Worm (Caenorhabditis elegans) whole organism, L3 larva: ENCODE data around the gene skpo-1.

Source experiments
- R02D3.7 ChIP-seq: fragments of 150-350 bp; optimal IDR thresholded peaks from 2 replicates; lab custom pipeline; 2014; ENCODE audit warnings: missing biosample characterization, missing genetic modification characterization
- ZK546.5 ChIP-seq: sonication (generic microtip); optimal IDR thresholded peaks from 2 replicates; lab custom pipeline; 2017; ENCODE audit warnings: missing biosample characterization, missing genetic modification characterization
- aly-2 ChIP-seq: fragments of 150-350 bp; optimal IDR thresholded peaks from 2 replicates; lab custom pipeline; 2014; ENCODE audit warnings: missing biosample characterization, missing genetic modification characterization
- ama-1 ChIP-seq: fragments of 150-350 bp; optimal IDR thresholded peaks from 2 replicates; lab custom pipeline; 2018
- ceh-16 ChIP-seq: sonication (generic microtip); optimal IDR thresholded peaks from 2 replicates; lab custom pipeline; 2017; ENCODE audit warnings: missing biosample characterization, missing genetic modification characterization
- ceh-28 ChIP-seq: fragments of 150-350 bp; optimal IDR thresholded peaks from 2 replicates; lab custom pipeline; 2014; ENCODE audit warnings: missing biosample characterization, missing genetic modification reagents, missing genetic modification characterization
- ceh-82 ChIP-seq: fragments of 150-350 bp; optimal IDR thresholded peaks from 2 replicates; lab custom pipeline; 2014; ENCODE audit warnings: missing biosample characterization, missing genetic modification characterization
- egl-27 ChIP-seq: sonication (generic microtip); optimal IDR thresholded peaks from 4 replicates; lab custom pipeline; 2017; ENCODE audit warnings: missing biosample characterization, missing genetic modification reagents, missing genetic modification characterization
- egl-5 ChIP-seq: fragments of 150-350 bp; optimal IDR thresholded peaks from 2 replicates; lab custom pipeline; 2017; ENCODE audit warnings: missing biosample characterization, missing genetic modification reagents, missing genetic modification characterization, inconsistent platforms
- elt-1 ChIP-seq: fragments of 150-350 bp; optimal IDR thresholded peaks from 2 replicates; lab custom pipeline; 2014; ENCODE audit warnings: missing biosample characterization, missing genetic modification characterization
- elt-2 ChIP-seq: sonication (generic microtip); optimal IDR thresholded peaks from 2 replicates; lab custom pipeline; 2016; ENCODE audit warnings: missing genetic modification reagents, mild to moderate bottlenecking, missing genetic modification characterization, missing compliant biosample characterization
- elt-3 ChIP-seq, 3 experiments: fragments of 150-350 bp in 1 of 3; sonication (generic microtip) in 2 of 3; optimal IDR thresholded peaks; 2 replicates in 2 of 3; 4 replicates in 1 of 3; lab custom pipeline; 2014 to 2017; ENCODE audit warnings: missing biosample characterization in 3 of 3, missing genetic modification characterization in 3 of 3
- fkh-10 ChIP-seq: sonication (generic microtip); optimal IDR thresholded peaks from 2 replicates; lab custom pipeline; 2017; ENCODE audit warnings: missing biosample characterization, missing genetic modification reagents, missing genetic modification characterization
- fkh-2 ChIP-seq: fragments of 150-350 bp; optimal IDR thresholded peaks from 2 replicates; lab custom pipeline; 2014; ENCODE audit warnings: missing biosample characterization, missing genetic modification reagents, missing genetic modification characterization
- hmg-11 ChIP-seq: sonication (generic microtip); optimal IDR thresholded peaks from 2 replicates; lab custom pipeline; 2016; ENCODE audit warnings: missing genetic modification characterization, missing compliant biosample characterization
- lin-15B ChIP-seq: fragments of 150-350 bp; optimal IDR thresholded peaks from 2 replicates; lab custom pipeline; 2014; ENCODE audit warnings: missing biosample characterization, missing genetic modification characterization
- lin-39 ChIP-seq: fragments of 150-350 bp; optimal IDR thresholded peaks from 2 replicates; lab custom pipeline; 2018; ENCODE audit warnings: missing biosample characterization, missing genetic modification reagents, missing genetic modification characterization
- lsy-12 ChIP-seq: sonication (generic microtip); optimal IDR thresholded peaks from 2 replicates; lab custom pipeline; 2016; ENCODE audit warnings: mild to moderate bottlenecking, missing genetic modification characterization, missing compliant biosample characterization
- mdl-1 ChIP-seq: fragments of 150-350 bp; optimal IDR thresholded peaks from 2 replicates; lab custom pipeline; 2014; ENCODE audit warnings: missing biosample characterization, missing genetic modification characterization
- nfya-1 ChIP-seq: sonication (generic microtip); optimal IDR thresholded peaks from 2 replicates; lab custom pipeline; 2017; ENCODE audit warnings: missing genetic modification characterization, mild to moderate bottlenecking, missing compliant biosample characterization, antibody characterized with exemption, moderate library complexity; ENCODE audit not compliant: insufficient read depth
- nhr-12 ChIP-seq: fragments of 150-350 bp; optimal IDR thresholded peaks from 2 replicates; lab custom pipeline; 2014; ENCODE audit warnings: missing biosample characterization, missing genetic modification characterization
- nhr-23 ChIP-seq: fragments of 150-350 bp; optimal IDR thresholded peaks from 2 replicates; lab custom pipeline; 2014; ENCODE audit warnings: missing biosample characterization, missing genetic modification reagents, missing genetic modification characterization
- nhr-237 ChIP-seq: fragments of 150-350 bp; optimal IDR thresholded peaks from 2 replicates; lab custom pipeline; 2014; ENCODE audit warnings: missing biosample characterization, missing genetic modification characterization
- nhr-25 ChIP-seq: sonication (generic microtip); optimal IDR thresholded peaks from 2 replicates; lab custom pipeline; 2017; ENCODE audit warnings: missing biosample characterization, missing genetic modification characterization
- nhr-43 ChIP-seq: sonication (generic microtip); optimal IDR thresholded peaks from 2 replicates; lab custom pipeline; 2016; ENCODE audit warnings: mild to moderate bottlenecking, missing genetic modification characterization, missing compliant biosample characterization; ENCODE audit not compliant: poor library complexity, severe bottlenecking
- nhr-67 ChIP-seq: fragments of 150-350 bp; optimal IDR thresholded peaks from 2 replicates; lab custom pipeline; 2014; ENCODE audit warnings: missing biosample characterization, missing genetic modification characterization
- nhr-76 ChIP-seq: fragments of 150-350 bp; sonication (generic microtip); optimal IDR thresholded peaks from 5 replicates; lab custom pipeline; 2014; ENCODE audit warnings: missing biosample characterization, missing genetic modification characterization
- pqm-1 ChIP-seq: fragments of 150-350 bp; optimal IDR thresholded peaks from 2 replicates; lab custom pipeline; 2017; ENCODE audit warnings: missing biosample characterization, missing genetic modification characterization, inconsistent platforms
- skn-1 ChIP-seq: fragments of 150-350 bp; optimal IDR thresholded peaks from 2 replicates; lab custom pipeline; 2014; ENCODE audit warnings: missing biosample characterization, missing genetic modification characterization
- snpc-4 ChIP-seq: fragments of 150-350 bp; optimal IDR thresholded peaks from 2 replicates; lab custom pipeline; 2014; ENCODE audit warnings: missing biosample characterization, missing genetic modification characterization
- tbx-2 ChIP-seq: sonication (generic microtip); optimal IDR thresholded peaks from 2 replicates; lab custom pipeline; 2016; ENCODE audit warnings: mild to moderate bottlenecking, missing genetic modification characterization, missing compliant biosample characterization
- unc-39 ChIP-seq: sonication (generic microtip); optimal IDR thresholded peaks from 4 replicates; lab custom pipeline; 2017; ENCODE audit warnings: missing biosample characterization, missing genetic modification characterization
- unc-62 ChIP-seq: fragments of 150-350 bp; sonication (generic microtip); optimal IDR thresholded peaks from 4 replicates; lab custom pipeline; 2014; ENCODE audit warnings: missing biosample characterization, missing genetic modification reagents, missing genetic modification characterization
- zag-1 ChIP-seq: fragments of 150-350 bp; optimal IDR thresholded peaks from 2 replicates; lab custom pipeline; 2014; ENCODE audit warnings: missing biosample characterization, missing genetic modification characterization
- ztf-11 ChIP-seq: fragments of 150-350 bp; optimal IDR thresholded peaks from 2 replicates; lab custom pipeline; 2014; ENCODE audit warnings: missing biosample characterization, missing genetic modification characterization

skpo-1 gene

DNA sequence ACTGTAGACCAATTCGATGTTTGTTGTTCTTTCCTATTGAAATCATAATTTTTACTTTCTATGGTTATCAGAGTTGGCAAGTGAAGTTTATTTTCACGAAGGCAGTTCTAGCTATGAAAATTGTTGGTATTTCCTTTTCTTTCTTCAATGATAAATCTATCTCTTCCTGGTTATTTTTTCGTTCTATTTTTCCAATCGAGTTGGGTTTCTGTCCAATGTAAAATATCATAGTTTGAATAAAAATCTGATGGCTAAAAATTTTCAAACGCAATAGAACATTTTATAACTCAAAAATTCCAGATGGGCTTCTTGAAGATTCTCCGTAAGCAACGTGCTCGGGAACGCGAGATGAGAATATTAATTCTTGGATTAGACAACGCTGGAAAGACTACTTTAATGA is 39.4 kb upstream of the skpo-1 start, which contains the start of gene evl-20:
evl-20 (plus strand) TSS at position 301 of the 400 bp plus-strand sequence.
- no peak for TF ChIP-seq egl-27 (tag; lab: Kevin White, UChicago)
- no peak for TF ChIP-seq ZK546.5 (tag; lab: Kevin White, UChicago)
- no peak for TF ChIP-seq ceh-16
- TF ChIP-seq nfya-1 (tag; lab: Kevin White, UChicago): no peak
- no peak for TF ChIP-seq R02D3.7 (tag; lab: Kevin White, UChicago)
- TF ChIP-seq tbx-2 (tag; lab: Kevin White, UChicago): no peak
- no peak for TF ChIP-seq pqm-1
- no peak for TF ChIP-seq lin-15B
- TF ChIP-seq skn-1: no peak
- TF ChIP-seq ceh-82 (tag; lab: Kevin White, UChicago): no peak
- no peak for TF ChIP-seq elt-1 (tag; lab: Kevin White, UChicago)
- TF ChIP-seq elt-3 (tag; optimal IDR thresholded peaks at IDR 0.05; lab: Kevin White, UChicago): no peak

DNA sequence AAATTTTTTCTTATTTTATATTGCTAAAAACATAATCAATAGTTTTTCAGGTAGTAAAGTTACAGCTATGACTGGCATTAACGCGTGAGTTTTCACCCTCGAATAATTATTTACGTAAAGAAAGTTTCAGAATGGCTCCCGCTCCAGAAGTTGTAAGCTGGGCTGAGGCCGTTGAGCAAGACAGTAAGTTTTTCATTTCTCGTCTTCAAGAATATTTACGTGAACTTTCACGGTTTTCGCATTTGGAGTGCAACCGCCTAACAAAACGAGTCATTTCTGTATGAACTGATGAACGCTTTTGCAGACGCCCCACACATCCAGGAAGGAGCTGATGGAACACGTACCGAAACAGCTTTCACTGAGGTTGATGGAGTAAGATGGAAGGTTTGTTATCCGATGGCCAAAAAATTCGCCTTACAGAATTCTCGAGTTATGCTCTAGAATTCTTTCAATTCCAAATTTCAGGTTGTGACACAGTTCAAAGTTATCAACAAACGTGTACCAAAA is 38.1 kb upstream of the skpo-1 start, which contains the start of gene eif-3.G:
eif-3.G (plus strand) TSS at position 51 of the 507 bp plus-strand sequence.
- no peak for TF ChIP-seq fkh-2 (tag; lab: Kevin White, UChicago)
- no peak for TF ChIP-seq lin-15B
- no peak for TF ChIP-seq nhr-237 (tag; lab: Kevin White, UChicago)
- no peak for TF ChIP-seq R02D3.7 (tag; lab: Kevin White, UChicago)
- no peak for TF ChIP-seq lin-39 (tag; lab: Kevin White, UChicago)
- TF ChIP-seq tbx-2 (tag; lab: Kevin White, UChicago): no peak
- no peak for TF ChIP-seq nhr-12 (tag; lab: Kevin White, UChicago)
- no peak for TF ChIP-seq fkh-10 (GFP tag; lab: Kevin White, UChicago)
- TF ChIP-seq unc-39 (tag; lab: Kevin White, UChicago): no peak
- TF ChIP-seq aly-2 (tag; lab: Kevin White, UChicago): no peak
- TF ChIP-seq nhr-67 (tag; lab: Kevin White, UChicago): no peak
- no peak for TF ChIP-seq egl-27 (tag; lab: Kevin White, UChicago)
- no peak for TF ChIP-seq nhr-76 (tag; lab: Kevin White, UChicago)
- TF ChIP-seq snpc-4 (tag; lab: Kevin White, UChicago): no peak
- no peak for TF ChIP-seq nhr-25 (tag; lab: Kevin White, UChicago)

DNA sequence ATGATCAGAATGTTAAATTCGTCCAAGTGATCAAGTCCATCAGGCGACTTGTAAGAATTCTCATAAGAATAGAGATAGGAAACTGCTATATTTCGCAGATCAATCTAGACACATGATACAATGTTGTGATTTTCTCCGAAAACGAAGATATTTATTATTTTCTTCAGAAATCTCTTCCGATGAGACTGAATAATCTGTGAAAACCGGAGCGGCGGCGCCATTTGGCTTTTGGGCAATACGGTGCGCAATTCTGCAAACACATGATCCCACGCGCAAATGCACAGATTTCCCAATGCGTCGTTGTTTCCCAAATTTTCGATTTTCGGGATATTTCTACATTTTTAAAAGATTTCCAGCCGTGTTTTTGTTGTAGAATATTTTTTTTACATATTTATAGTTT is 37.5 kb upstream of the skpo-1 start:
- no peak for TF ChIP-seq pqm-1
- peak; percentile 52 for TF ChIP-seq lin-39 (tag; lab: Kevin White, UChicago)
- TF ChIP-seq egl-5 (tag; lab: Kevin White, UChicago): no peak
- TF ChIP-seq lin-15B: peak; percentile 17
- peak; percentile 78 for TF ChIP-seq nhr-43 (tag; lab: Kevin White, UChicago)
- TF ChIP-seq zag-1: no peak
- TF ChIP-seq nfya-1 (tag; lab: Kevin White, UChicago): peak; percentile 66
- TF ChIP-seq hmg-11 (tag; lab: Kevin White, UChicago): peak; percentile 78
- TF ChIP-seq nhr-25 (tag; lab: Kevin White, UChicago): peak; percentile 27
- TF ChIP-seq ztf-11 (tag; lab: Kevin White, UChicago): no peak
- TF ChIP-seq R02D3.7 (tag; lab: Kevin White, UChicago): peak; percentile 7
- TF ChIP-seq elt-2 (tag; lab: Kevin White, UChicago): peak; percentile 19
- no peak for TF ChIP-seq elt-3 (tag; optimal IDR thresholded peaks at IDR 0.05; lab: Kevin White, UChicago)
- peak; percentile 73 for TF ChIP-seq snpc-4 (tag; lab: Kevin White, UChicago)
- TF ChIP-seq nhr-23 (tag; lab: Kevin White, UChicago): peak; percentile 53

DNA sequence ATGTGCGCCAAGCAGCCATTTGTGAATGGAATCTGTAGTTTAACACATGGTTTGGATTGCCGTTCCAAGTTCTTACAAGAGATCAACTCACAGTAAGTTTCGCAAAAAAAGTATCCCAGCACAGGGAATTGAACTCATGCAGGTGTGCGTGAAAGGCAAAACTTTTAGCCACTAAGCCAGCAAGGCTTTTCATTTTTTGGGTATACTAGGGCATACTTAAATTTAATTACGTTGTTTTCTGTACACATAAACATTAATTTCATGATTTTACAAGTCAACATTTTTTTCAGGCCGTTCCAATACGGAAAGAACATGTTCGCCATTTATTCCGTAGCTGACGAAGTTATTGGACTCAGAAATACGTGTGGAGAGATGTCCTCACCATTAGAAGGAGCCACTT is 36.9 kb upstream of the skpo-1 start:
- TF ChIP-seq tbx-2 (tag; lab: Kevin White, UChicago) (peak; percentile 18), lsy-12 (no peak), nhr-23 (tag; lab: Kevin White, UChicago) (peak; percentile 6), nhr-43 (tag; lab: Kevin White, UChicago) (peak; percentile 33), unc-39 (tag; lab: Kevin White, UChicago) (no peak), ZK546.5 (tag; lab: Kevin White, UChicago) (no peak)

DNA sequence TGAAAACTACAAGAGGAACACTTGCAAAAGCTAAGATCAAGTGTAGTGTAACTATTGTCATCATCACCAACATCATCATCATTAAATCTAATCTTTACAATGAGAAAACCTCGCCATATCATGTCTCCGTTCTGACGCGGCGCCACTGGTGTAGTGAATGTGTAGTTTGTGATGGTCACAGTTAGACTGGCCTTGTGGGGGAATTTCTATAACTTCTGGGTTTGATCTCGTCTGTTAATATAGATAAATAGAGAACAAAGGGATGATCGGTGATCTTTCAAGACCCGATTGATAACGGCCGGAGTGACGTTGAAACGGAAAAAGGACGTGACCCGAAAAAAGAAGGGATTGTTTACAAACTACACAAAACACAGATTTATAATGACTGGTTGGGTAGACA is 36.1 kb upstream of the skpo-1 start:
- TF ChIP-seq lsy-12: no peak
- TF ChIP-seq elt-1 (tag; lab: Kevin White, UChicago): peak; percentile 62
- TF ChIP-seq nhr-25 (tag; lab: Kevin White, UChicago): peak; percentile 83
- TF ChIP-seq unc-62 (GFP tag; lab: Kevin White, UChicago): peak; percentile 21
- TF ChIP-seq ZK546.5 (tag; lab: Kevin White, UChicago): no peak
- TF ChIP-seq ceh-28 (tag; lab: Kevin White, UChicago): peak; percentile 44
- TF ChIP-seq nhr-76 (tag; lab: Kevin White, UChicago): peak; percentile 28
- peak; percentile 58 for TF ChIP-seq ama-1
- no peak for TF ChIP-seq egl-27 (tag; lab: Kevin White, UChicago)
- TF ChIP-seq mdl-1 (tag; lab: Kevin White, UChicago): peak; percentile 37
- TF ChIP-seq nhr-23 (tag; lab: Kevin White, UChicago): peak; percentile 90
- TF ChIP-seq nhr-43 (tag; lab: Kevin White, UChicago): peak; percentile 88
- peak; percentile 31 to 79 (median 77) for TF ChIP-seq elt-3 (tag; optimal IDR thresholded peaks at IDR 0.05; lab: Kevin White, UChicago)
- TF ChIP-seq, all 47 proteins: peak for 10
